Worm (Caenorhabditis elegans): Measurements from ENCODE around the gene semo-1.

semo-1 gene

ce11 chrIV:14098540-14099098, 47.6 kb downstream of the semo-1 start:
- TF ChIP-seq C38D4.7 (GFP tag; optimal IDR thresholded peaks at IDR 0.05) (no peak), sox-4 (tag; optimal IDR thresholded peaks at IDR 0.05) (no peak), mec-3 (tag; optimal IDR thresholded peaks at IDR 0.05; ENCODE audit: borderline replicate concordance) (peak; percentile 21), ceh-34 (tag; optimal IDR thresholded peaks at IDR 0.05) (no peak), lim-6 (tag; optimal IDR thresholded peaks at IDR 0.05) (no peak), pros-1 (tag; optimal IDR thresholded peaks at IDR 0.05) (no peak), unc-55 (GFP tag; optimal IDR thresholded peaks at IDR 0.05) (no peak), sox-2 (GFP tag; IDR thresholded peaks at IDR 0.05) (no peak)

ce11 chrIV:14099256-14099655, 48.3 kb downstream of the semo-1 start, which contains the start of gene col-133:
Gene col-133 (minus strand): TSS chrIV:14099356.
- no peak for TF ChIP-seq dmd-4 (tag; optimal IDR thresholded peaks at IDR 0.05; ENCODE audit: borderline replicate concordance)
- TF ChIP-seq fkh-10 (GFP tag; optimal IDR thresholded peaks at IDR 0.05) = no peak
- no peak for TF ChIP-seq fax-1 (tag; optimal IDR thresholded peaks at IDR 0.05)
- TF ChIP-seq ceh-31 (tag; optimal IDR thresholded peaks at IDR 0.05) = no peak
- TF ChIP-seq che-1 (tag; optimal IDR thresholded peaks at IDR 0.05) = no peak

DNA sequence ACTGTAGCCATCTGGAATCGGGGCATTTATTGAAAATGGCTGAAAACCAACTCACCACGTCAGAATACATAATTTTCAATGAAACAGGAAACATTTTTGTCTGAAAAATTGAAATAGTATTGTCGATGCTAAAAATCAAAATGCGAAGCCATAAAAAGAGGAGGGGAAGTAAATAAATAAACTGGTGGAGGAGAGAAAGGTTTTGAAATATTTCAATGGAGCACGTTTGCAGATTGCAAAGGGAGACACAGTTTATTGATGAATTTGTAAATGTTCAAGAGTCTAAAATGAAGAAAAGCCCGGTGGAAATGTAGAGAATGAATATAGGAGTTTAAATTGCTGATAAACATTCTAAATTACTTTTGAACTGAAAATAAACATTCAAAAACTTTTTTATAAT, 52.1 kb downstream of the semo-1 start, which contains the start of gene F52B11.5:
Gene F52B11.5 (minus strand): TSS at position 178 of the 400 bp plus-strand sequence.
- no peak for TF ChIP-seq K09A11.1 (tag; optimal IDR thresholded peaks at IDR 0.05; ENCODE audit: insufficient read depth)
- TF ChIP-seq sox-4 (tag; optimal IDR thresholded peaks at IDR 0.05) = no peak
- no peak for TF ChIP-seq unc-86 (tag; optimal IDR thresholded peaks at IDR 0.05)
- no peak for TF ChIP-seq zip-5 (tag; optimal IDR thresholded peaks at IDR 0.05)
- no peak for TF ChIP-seq pha-4 (tag; optimal IDR thresholded peaks at IDR 0.05)
- no peak for TF ChIP-seq ceh-24 (tag; optimal IDR thresholded peaks at IDR 0.05)
- no peak for TF ChIP-seq eyg-1 (tag; optimal IDR thresholded peaks at IDR 0.05)
- no peak for TF ChIP-seq tbx-2 (tag; optimal IDR thresholded peaks at IDR 0.05)
- no peak for TF ChIP-seq ceh-30 (tag; optimal IDR thresholded peaks at IDR 0.05)
- TF ChIP-seq C38D4.7 (GFP tag; optimal IDR thresholded peaks at IDR 0.05) = no peak
- no peak for TF ChIP-seq nhr-11 (tag; optimal IDR thresholded peaks at IDR 0.05)
- TF ChIP-seq ceh-19 (GFP tag; optimal IDR thresholded peaks at IDR 0.05) = no peak
- no peak for TF ChIP-seq ztf-16 (tag; optimal IDR thresholded peaks at IDR 0.05)

ce11 chrIV:14104745-14105144, 53.7 kb downstream of the semo-1 start:
- no peak for TF ChIP-seq ceh-18 (tag; optimal IDR thresholded peaks at IDR 0.05)
- TF ChIP-seq ttx-3 (tag; optimal IDR thresholded peaks at IDR 0.05) = no peak
- TF ChIP-seq odd-2 (tag; optimal IDR thresholded peaks at IDR 0.05) = no peak
- no peak for TF ChIP-seq ceh-24 (tag; optimal IDR thresholded peaks at IDR 0.05)
- TF ChIP-seq Y22D7AL.16 (tag; optimal IDR thresholded peaks at IDR 0.05) = no peak
- TF ChIP-seq npax-4 (tag; optimal IDR thresholded peaks at IDR 0.05) = no peak
- TF ChIP-seq unc-55 (GFP tag; optimal IDR thresholded peaks at IDR 0.05) = no peak
- no peak for TF ChIP-seq sox-2 (GFP tag; IDR thresholded peaks at IDR 0.05)
- TF ChIP-seq pha-4 (tag; optimal IDR thresholded peaks at IDR 0.05) = no peak
- TF ChIP-seq ceh-14 (tag; optimal IDR thresholded peaks at IDR 0.05) = no peak
- TF ChIP-seq madf-2 (tag; optimal IDR thresholded peaks at IDR 0.05) = no peak
- no peak for TF ChIP-seq pros-1 (tag; optimal IDR thresholded peaks at IDR 0.05)
- no peak for TF ChIP-seq unc-86 (tag; optimal IDR thresholded peaks at IDR 0.05)

ce11 chrIV:14106274-14106673, 55.3 kb downstream of the semo-1 start, which contains the start of gene ins-34:
Gene ins-34 (plus strand): TSS chrIV:14106574.
- TF ChIP-seq nfya-1 (tag; optimal IDR thresholded peaks at IDR 0.05) (no peak), fkh-10 (GFP tag; optimal IDR thresholded peaks at IDR 0.05) (no peak), ceh-34 (tag; optimal IDR thresholded peaks at IDR 0.05) (no peak), Y22D7AL.16 (tag; optimal IDR thresholded peaks at IDR 0.05) (no peak)
